Worm (Caenorhabditis elegans): Measurements from ENCODE around the gene EEED8.12.

Gene EEED8.12

ce11 chrII:5399201-5399600 lies 9.6 kb downstream of the EEED8.12 start, which contains the start of gene mog-5:
mog-5 (plus strand) TSS chrII:5399538.
- TF ChIP-seq pros-1 (tag; optimal IDR thresholded peaks at IDR 0.05): no peak
- TF ChIP-seq nhr-11 (tag; optimal IDR thresholded peaks at IDR 0.05): no peak
- TF ChIP-seq ceh-14 (tag; optimal IDR thresholded peaks at IDR 0.05): peak; percentile 43
- peak; percentile 26 for TF ChIP-seq ref-2 (tag; optimal IDR thresholded peaks at IDR 0.05)
- no peak for TF ChIP-seq pax-1 (tag; optimal IDR thresholded peaks at IDR 0.05)
- TF ChIP-seq ceh-31 (tag; optimal IDR thresholded peaks at IDR 0.05): peak; percentile 11
- no peak for TF ChIP-seq hlh-30 (tag; optimal IDR thresholded peaks at IDR 0.05; ENCODE audit: insufficient read depth)
- peak; percentile 65 for TF ChIP-seq unc-42 (tag; optimal IDR thresholded peaks at IDR 0.05)
- no peak for TF ChIP-seq ceh-19 (GFP tag; optimal IDR thresholded peaks at IDR 0.05)
- TF ChIP-seq syd-9 (tag; optimal IDR thresholded peaks at IDR 0.05): no peak
- no peak for TF ChIP-seq pha-4 (tag; optimal IDR thresholded peaks at IDR 0.05)
- TF ChIP-seq hlh-6 (tag; optimal IDR thresholded peaks at IDR 0.05): no peak
- TF ChIP-seq sdc-2 (tag; optimal IDR thresholded peaks at IDR 0.05): no peak
- TF ChIP-seq pat-9 (tag; optimal IDR thresholded peaks at IDR 0.05): peak; percentile 30
- no peak for TF ChIP-seq fkh-6 (tag; optimal IDR thresholded peaks at IDR 0.05)
- TF ChIP-seq rnt-1 (tag; optimal IDR thresholded peaks at IDR 0.05): no peak
- TF ChIP-seq hlh-8 (tag; optimal IDR thresholded peaks at IDR 0.05): peak; percentile 27
- TF ChIP-seq Y22D7AL.16 (tag; optimal IDR thresholded peaks at IDR 0.05): no peak
- no peak for TF ChIP-seq ceh-6 (GFP tag; optimal IDR thresholded peaks at IDR 0.05)
- TF ChIP-seq hlh-13 (GFP tag; optimal IDR thresholded peaks at IDR 0.05): no peak
- peak; percentile 50 for TF ChIP-seq nhr-232 (tag; optimal IDR thresholded peaks at IDR 0.05)
- TF ChIP-seq ahr-1 (tag; optimal IDR thresholded peaks at IDR 0.05): no peak
- TF ChIP-seq nfya-1 (tag; optimal IDR thresholded peaks at IDR 0.05): peak; percentile 32
- TF ChIP-seq gmeb-2 (tag; optimal IDR thresholded peaks at IDR 0.05): no peak
- TF ChIP-seq ceh-30 (tag; optimal IDR thresholded peaks at IDR 0.05): no peak
- no peak for TF ChIP-seq npax-4 (tag; optimal IDR thresholded peaks at IDR 0.05)
- TF ChIP-seq unc-86 (tag; optimal IDR thresholded peaks at IDR 0.05): peak; percentile 26
- peak; percentile 32 for TF ChIP-seq pha-2 (tag; optimal IDR thresholded peaks at IDR 0.05)
- peak; percentile 30 for TF ChIP-seq ztf-16 (tag; optimal IDR thresholded peaks at IDR 0.05)
- TF ChIP-seq C38D4.7 (GFP tag; optimal IDR thresholded peaks at IDR 0.05): peak; percentile 38
- peak; percentile 64 for TF ChIP-seq odd-2 (tag; optimal IDR thresholded peaks at IDR 0.05)
- peak; percentile 31 for TF ChIP-seq F13H6.1 (tag; optimal IDR thresholded peaks at IDR 0.05)
- no peak for TF ChIP-seq ceh-9 (tag; optimal IDR thresholded peaks at IDR 0.05)
- TF ChIP-seq fax-1 (tag; optimal IDR thresholded peaks at IDR 0.05): peak; percentile 14
- TF ChIP-seq che-1 (tag; optimal IDR thresholded peaks at IDR 0.05): peak; percentile 21
- peak; percentile 36 for TF ChIP-seq lin-11 (tag; optimal IDR thresholded peaks at IDR 0.05)
- no peak for TF ChIP-seq pqm-1 (tag; optimal IDR thresholded peaks at IDR 0.05)
- TF ChIP-seq ceh-24 (tag; optimal IDR thresholded peaks at IDR 0.05): no peak
- TF ChIP-seq tbx-2 (tag; optimal IDR thresholded peaks at IDR 0.05): peak; percentile 50
- peak; percentile 82 for TF ChIP-seq K09A11.1 (tag; optimal IDR thresholded peaks at IDR 0.05; ENCODE audit: insufficient read depth)
- no peak; the same call in 1 of the 2 replicates for TF ChIP-seq sox-2 (GFP tag; IDR thresholded peaks at IDR 0.05)
- TF ChIP-seq zip-5 (tag; optimal IDR thresholded peaks at IDR 0.05): peak; percentile 13
- no peak for TF ChIP-seq elt-2 (tag; optimal IDR thresholded peaks at IDR 0.05)
- TF ChIP-seq sox-4 (tag; optimal IDR thresholded peaks at IDR 0.05): peak; percentile 55
- no peak for TF ChIP-seq fkh-10 (GFP tag; optimal IDR thresholded peaks at IDR 0.05)
- peak; percentile 5 for TF ChIP-seq ceh-2 (tag; optimal IDR thresholded peaks at IDR 0.05)
- TF ChIP-seq ttx-3 (tag; optimal IDR thresholded peaks at IDR 0.05): peak; percentile 69
- TF ChIP-seq K02D7.2 (tag; optimal IDR thresholded peaks at IDR 0.05): no peak

Data from whole organism, late embryonic.